Worm (Caenorhabditis elegans) whole organism, mixed stage, embryonic: Measurements from ENCODE around the gene pyk-2.

Source experiments
- snpc-4 ChIP-seq: fragments of 150-350 bp; optimal IDR thresholded peaks from 2 replicates; lab custom pipeline; 2014; ENCODE audit warnings: missing biosample characterization, missing genetic modification characterization
- sptf-1 ChIP-seq: sonication (generic microtip); optimal IDR thresholded peaks from 2 replicates; lab custom pipeline; 2017; ENCODE audit warnings: mild to moderate bottlenecking, missing genetic modification characterization, moderate library complexity, missing compliant biosample characterization

DNA sequence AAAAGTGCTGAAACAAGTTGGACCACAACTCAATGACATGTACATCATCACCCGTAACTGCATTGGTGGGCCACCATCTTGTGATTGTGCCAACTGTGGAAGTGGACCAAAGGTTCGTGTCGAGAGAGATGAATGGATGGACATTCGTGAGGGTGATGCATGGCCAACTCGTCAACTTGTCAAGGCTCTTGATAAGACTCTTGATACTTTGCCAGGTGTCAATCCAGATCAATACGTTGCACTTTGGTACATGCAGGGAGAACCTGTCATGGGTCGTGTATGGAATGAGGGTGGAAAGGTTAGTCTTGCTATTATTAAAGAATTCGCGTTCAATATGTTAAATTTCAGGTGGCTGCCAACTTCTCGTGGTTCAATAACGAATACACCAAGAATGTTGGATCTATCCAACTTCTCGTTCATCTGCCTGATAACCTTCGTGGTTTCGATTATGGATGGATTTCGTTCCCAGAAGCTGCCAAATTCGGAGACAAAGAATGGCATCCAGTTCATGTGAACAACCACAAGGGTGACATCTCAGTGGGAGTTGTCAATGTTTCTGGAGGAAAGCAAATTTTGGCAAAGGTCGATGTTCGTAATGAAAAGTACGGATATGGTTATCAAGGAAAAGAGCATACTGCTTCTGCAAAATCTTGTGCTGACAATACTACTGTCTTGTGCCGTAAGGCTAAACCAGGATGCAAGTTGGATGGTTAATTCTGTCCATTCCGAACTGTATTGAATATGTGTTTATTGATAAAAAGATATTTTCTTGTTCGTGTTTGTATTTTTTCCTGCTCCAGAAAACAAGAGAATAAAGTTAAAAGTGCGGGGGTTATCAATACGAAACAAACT, 40.9 kb downstream of the pyk-2 start:
- TF ChIP-seq sptf-1 (tag; lab: Kevin White, UChicago) = no peak
- TF ChIP-seq snpc-4 (tag; lab: Kevin White, UChicago) = no peak
